Fruit fly (Drosophila melanogaster) S2 (cell line): ENCODE measurements around the gene Spase12.

Experiments used
- CG8478 ChIP-seq: fragments of >200 bp; optimal IDR thresholded peaks from 2 replicates; lab custom pipeline; 2018
- CTCF ChIP-seq, 2 experiments: fragments of >200 bp; optimal IDR thresholded peaks; 2 replicates each; lab custom pipeline; 2018

Gene Spase12

DNA sequence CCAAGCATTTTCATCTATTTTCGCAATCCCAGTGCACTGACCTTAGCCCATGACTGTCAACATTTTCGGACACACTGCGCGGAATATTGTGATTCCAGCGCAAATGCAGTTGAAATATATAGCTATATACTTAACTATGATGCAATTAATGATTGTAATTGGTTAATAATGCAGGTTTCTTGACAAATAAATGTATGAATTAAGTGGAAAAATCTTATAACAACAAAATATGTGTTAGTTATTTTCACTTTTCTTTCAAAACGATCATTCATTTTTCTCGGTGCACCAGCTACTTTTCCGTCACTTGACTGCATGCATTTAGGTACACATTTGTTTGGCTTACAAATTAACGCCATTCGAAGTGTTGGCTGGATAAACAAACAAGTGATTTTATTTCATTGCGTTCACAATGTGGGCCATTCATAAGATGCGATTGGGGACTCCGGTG is 32.2 kb downstream of the Spase12 start:
- no peak for TF ChIP-seq CTCF (optimal IDR thresholded peaks at IDR 0.05; lab: Kevin White, UChicago)
- no peak for TF ChIP-seq CG8478

DNA sequence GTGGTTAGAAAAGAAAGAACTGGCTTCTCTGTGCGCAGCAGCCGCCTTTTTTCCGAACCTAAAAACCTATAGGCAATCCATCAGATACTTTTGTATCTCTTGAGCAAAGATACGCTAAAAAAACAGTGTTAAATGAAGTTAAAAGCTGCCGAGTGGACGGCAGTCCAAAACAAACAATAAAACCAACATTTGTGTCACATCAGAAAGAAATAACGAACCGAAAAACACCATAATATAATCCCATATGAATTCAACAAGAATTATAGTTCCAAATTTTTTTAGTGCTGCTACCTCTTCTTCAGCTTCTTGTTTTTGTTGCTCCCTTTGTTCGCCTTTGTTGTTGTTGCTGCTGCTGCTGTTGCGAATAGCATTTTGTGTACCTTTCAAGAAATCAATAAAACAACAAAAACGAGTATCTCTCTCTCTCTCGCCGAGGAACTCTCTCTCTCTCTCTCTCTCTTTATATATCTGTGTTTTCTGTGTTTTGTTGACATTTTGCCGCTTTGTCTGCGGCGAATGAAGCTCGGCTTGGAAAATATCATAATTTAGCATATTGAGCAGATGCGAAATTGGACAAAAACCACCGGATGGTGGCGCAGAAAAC is 33.1 kb downstream of the Spase12 start:
- TF ChIP-seq CG8478: no peak
- TF ChIP-seq CTCF (optimal IDR thresholded peaks at IDR 0.05; lab: Kevin White, UChicago): no peak

DNA sequence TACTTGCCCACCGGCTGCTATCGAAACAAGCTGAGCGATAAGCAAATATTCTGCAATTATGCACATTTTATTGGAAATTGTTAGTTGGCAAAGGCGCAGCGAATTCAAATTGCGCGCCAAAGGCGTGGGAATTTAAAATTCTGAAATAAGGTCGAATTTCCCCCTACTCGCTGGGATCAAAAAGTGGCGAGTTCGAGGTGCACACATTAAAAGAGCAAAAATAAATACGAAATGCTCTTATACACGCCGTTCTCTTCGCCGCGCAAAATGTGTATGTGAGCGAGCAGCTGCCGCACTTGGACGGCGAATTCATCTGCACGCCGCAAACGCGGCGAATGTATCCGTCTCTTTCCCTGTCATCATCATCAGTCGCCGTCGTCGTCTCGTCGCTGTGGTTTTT is 33.7 kb downstream of the Spase12 start:
- TF ChIP-seq CTCF (optimal IDR thresholded peaks at IDR 0.05; lab: Kevin White, UChicago): no peak
- no peak for TF ChIP-seq CG8478

DNA sequence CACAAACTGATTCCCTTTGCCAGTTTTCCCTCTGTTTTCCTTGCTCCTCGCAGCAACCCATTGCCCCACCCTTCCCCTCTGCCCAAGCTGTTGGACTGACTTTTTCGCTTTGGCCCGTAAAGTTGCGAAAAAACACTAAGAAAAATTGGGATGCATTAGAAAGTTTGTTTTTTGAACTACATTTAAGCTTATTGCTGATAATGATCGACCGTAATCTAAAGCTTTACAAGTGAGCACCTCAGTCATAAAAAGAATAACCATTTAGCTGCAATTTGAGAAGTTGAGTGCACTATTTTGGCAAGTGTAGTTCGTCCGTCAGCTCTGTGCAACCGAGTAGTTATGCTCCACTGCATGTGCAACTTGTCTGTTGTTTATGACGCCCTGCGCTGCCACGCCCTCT is 40.6 kb downstream of the Spase12 start:
- TF ChIP-seq CG8478 (no peak), CTCF (optimal IDR thresholded peaks at IDR 0.05; lab: Kevin White, UChicago) (no peak)
